Fruit fly (Drosophila melanogaster) whole organism, pupa: Measurements from ENCODE around the gene Proc-R.

Experiments
- CG10348 ChIP-seq: fragments of 200-800 bp; sonication (Bioruptor generic); IDR thresholded peaks from 2 replicates; pipeline ENCODE4 v1.3.6; 2022; ENCODE audit warnings: missing biosample characterization, missing genetic modification characterization
- CG13204 ChIP-seq: fragments of 200-800 bp; sonication (Bioruptor generic); optimal IDR thresholded peaks from 2 replicates; lab custom pipeline; 2018; ENCODE audit warnings: missing biosample characterization, mild to moderate bottlenecking, missing genetic modification characterization, moderate library complexity
- CG14655 ChIP-seq: fragments of 200-800 bp; sonication (Bioruptor generic); optimal IDR thresholded peaks from 3 replicates; lab custom pipeline; 2017; ENCODE audit warnings: mild to moderate bottlenecking, missing biosample characterization, missing genetic modification reagents, missing genetic modification characterization
- CG15710 ChIP-seq: fragments of 200-800 bp; sonication (Bioruptor generic); optimal IDR thresholded peaks from 2 replicates; lab custom pipeline; 2018; ENCODE audit warnings: missing biosample characterization, mild to moderate bottlenecking, missing genetic modification characterization, moderate library complexity
- CG32121 ChIP-seq: fragments of 200-800 bp; sonication (Bioruptor generic); IDR thresholded peaks from 2 replicates; pipeline ENCODE4 v1.3.6; 2022; ENCODE audit warnings: missing biosample characterization, missing genetic modification characterization
- CG34367 ChIP-seq: fragments of 200-800 bp; sonication (Bioruptor generic); optimal IDR thresholded peaks from 2 replicates; lab custom pipeline; 2018; ENCODE audit warnings: missing biosample characterization, mild to moderate bottlenecking, missing genetic modification characterization
- CG8301 ChIP-seq: fragments of 200-800 bp; sonication (Bioruptor generic); optimal IDR thresholded peaks from 2 replicates; lab custom pipeline; 2018; ENCODE audit warnings: missing biosample characterization, mild to moderate bottlenecking, missing genetic modification characterization
- CG9948 ChIP-seq: fragments of 200-800 bp; sonication (Bioruptor generic); optimal IDR thresholded peaks from 2 replicates; lab custom pipeline; 2018; ENCODE audit warnings: missing biosample characterization, mild to moderate bottlenecking, missing genetic modification characterization, moderate library complexity
- EcR ChIP-seq: fragments of 200-800 bp; sonication (Bioruptor generic); optimal IDR thresholded peaks from 3 replicates; lab custom pipeline; 2019; ENCODE audit warnings: missing biosample characterization, missing genetic modification characterization, mild to moderate bottlenecking, moderate library complexity, missing genetic modification reagents
- Ets98B ChIP-seq: fragments of 200-800 bp; sonication (Bioruptor generic); IDR thresholded peaks from 2 replicates; pipeline ENCODE4 v1.3.6; 2022; ENCODE audit warnings: missing biosample characterization, missing genetic modification characterization
- Pif1A ChIP-seq: fragments of 200-800 bp; sonication (Bioruptor generic); optimal IDR thresholded peaks from 3 replicates; lab custom pipeline; 2016; ENCODE audit warnings: missing biosample characterization, missing genetic modification characterization
- fd96Ca ChIP-seq: fragments of 200-800 bp; sonication (Bioruptor generic); IDR thresholded peaks from 3 replicates; pipeline ENCODE4 v1.3.6; 2022; ENCODE audit warnings: missing biosample characterization, missing genetic modification characterization
- gl ChIP-seq: fragments of 200-800 bp; sonication (Bioruptor generic); optimal IDR thresholded peaks from 2 replicates; lab custom pipeline; 2018; ENCODE audit warnings: missing biosample characterization, mild to moderate bottlenecking, missing genetic modification characterization
- rn ChIP-seq: fragments of 200-800 bp; sonication (Bioruptor generic); IDR thresholded peaks from 2 replicates; pipeline ENCODE4 v1.3.6; 2022; ENCODE audit warnings: missing biosample characterization, missing genetic modification characterization

dm6 chrX:4762267-4762666, 54.6 kb downstream of the Proc-R start:
- TF ChIP-seq Ets98B (GFP tag; lab: Robert Waterston, UW) (0 out of 2 replicates have a peak, but pooled peaks have one; percentile 9), CG32121 (no peak), fd96Ca (no peak), CG10348 (GFP tag; lab: Robert Waterston, UW) (no peak), Pif1A (GFP tag; lab: Kevin White, UChicago) (no peak), CG15710 (no peak), CG9948 (tag; lab: Kevin White, UChicago) (no peak), CG8301 (tag; lab: Kevin White, UChicago) (no peak), CG34367 (tag; lab: Kevin White, UChicago) (no peak), EcR (GFP tag; lab: Kevin White, UChicago) (no peak), rn (GFP tag; lab: Robert Waterston, UW) (no peak), CG13204 (GFP tag; lab: Kevin White, UChicago) (no peak), CG14655 (GFP tag; lab: Kevin White, UChicago) (peak; percentile 22), gl (tag; lab: Kevin White, UChicago) (no peak)
